Fruit fly (Drosophila melanogaster) whole organism, prepupa: Measurements from ENCODE around the gene CG34425.

Source experiments
- Blimp-1 ChIP-seq: fragments of 200-800 bp; sonication (Bioruptor generic); optimal IDR thresholded peaks from 3 replicates; lab custom pipeline; 2017; ENCODE audit warnings: missing biosample characterization, missing genetic modification characterization, mild to moderate bottlenecking, moderate library complexity, missing genetic modification reagents
- CG10631 ChIP-seq: fragments of 200-800 bp; sonication (Bioruptor generic); optimal IDR thresholded peaks from 2 replicates; lab custom pipeline; 2016; ENCODE audit warnings: missing biosample characterization, missing genetic modification characterization
- CG10669 ChIP-seq: fragments of 200-800 bp; sonication (Bioruptor generic); optimal IDR thresholded peaks from 3 replicates; lab custom pipeline; 2018; ENCODE audit warnings: missing biosample characterization, mild to moderate bottlenecking, missing genetic modification characterization, moderate library complexity
- CG11294 ChIP-seq: fragments of 200-800 bp; sonication (Bioruptor generic); IDR thresholded peaks from 2 replicates; pipeline ENCODE4 v1.3.6; 2022; ENCODE audit warnings: missing biosample characterization, missing genetic modification characterization
- CG11762 ChIP-seq: fragments of 200-800 bp; sonication (Bioruptor generic); optimal IDR thresholded peaks from 3 replicates; lab custom pipeline; 2016; ENCODE audit warnings: missing biosample characterization, missing genetic modification characterization; ENCODE audit not compliant: insufficient read depth
- CG15336 ChIP-seq: fragments of 200-800 bp; sonication (Bioruptor generic); IDR thresholded peaks from 2 replicates; pipeline ENCODE4 v1.3.6; 2022; ENCODE audit warnings: missing biosample characterization, missing genetic modification characterization
- CG1621 ChIP-seq: fragments of 200-800 bp; sonication (Bioruptor generic); optimal IDR thresholded peaks from 3 replicates; lab custom pipeline; 2018; ENCODE audit warnings: missing biosample characterization, mild to moderate bottlenecking, missing genetic modification characterization
- CG16779 ChIP-seq: fragments of 200-800 bp; sonication (Bioruptor generic); optimal IDR thresholded peaks from 3 replicates; lab custom pipeline; 2017; ENCODE audit warnings: missing biosample characterization, mild to moderate bottlenecking, missing genetic modification characterization
- CG3032 ChIP-seq: fragments of 200-800 bp; optimal IDR thresholded peaks from 2 replicates; lab custom pipeline; 2019; ENCODE audit warnings: missing biosample characterization, mild to moderate bottlenecking, missing genetic modification characterization, moderate library complexity
- CG31627 ChIP-seq: fragments of 200-800 bp; sonication (Bioruptor generic); optimal IDR thresholded peaks from 3 replicates; lab custom pipeline; 2016; ENCODE audit warnings: missing biosample characterization, missing genetic modification characterization
- CG32006 ChIP-seq: fragments of 200-800 bp; sonication (Bioruptor generic); optimal IDR thresholded peaks from 3 replicates; lab custom pipeline; 2017; ENCODE audit warnings: missing biosample characterization, mild to moderate bottlenecking, missing genetic modification characterization
- CG34406 ChIP-seq: fragments of 200-800 bp; sonication (Bioruptor generic); optimal IDR thresholded peaks from 3 replicates; lab custom pipeline; 2016; ENCODE audit warnings: missing biosample characterization, missing genetic modification characterization
- CG3919 ChIP-seq: fragments of 200-800 bp; sonication (Bioruptor generic); optimal IDR thresholded peaks from 3 replicates; lab custom pipeline; 2016; ENCODE audit warnings: missing biosample characterization, missing genetic modification characterization
- CG4318 ChIP-seq: fragments of 200-800 bp; sonication (Bioruptor generic); optimal IDR thresholded peaks from 3 replicates; lab custom pipeline; 2017; ENCODE audit warnings: missing biosample characterization, mild to moderate bottlenecking, missing genetic modification characterization
- CG6276 ChIP-seq: fragments of 200-800 bp; sonication (Bioruptor generic); optimal IDR thresholded peaks from 2 replicates; lab custom pipeline; 2017; ENCODE audit warnings: missing biosample characterization, mild to moderate bottlenecking, missing genetic modification characterization
- CG6792 ChIP-seq: fragments of 200-800 bp; sonication (Bioruptor generic); optimal IDR thresholded peaks from 3 replicates; lab custom pipeline; 2016; ENCODE audit warnings: missing biosample characterization, missing genetic modification characterization
- CG6808 ChIP-seq: fragments of 200-800 bp; sonication (Bioruptor generic); optimal IDR thresholded peaks from 3 replicates; lab custom pipeline; 2017; ENCODE audit warnings: missing biosample characterization, missing genetic modification characterization, mild to moderate bottlenecking, moderate library complexity, missing genetic modification reagents
- CG6854 ChIP-seq: fragments of 200-800 bp; sonication (Bioruptor generic); optimal IDR thresholded peaks from 2 replicates; lab custom pipeline; 2017; ENCODE audit warnings: missing biosample characterization, mild to moderate bottlenecking, missing genetic modification characterization
- CG7368 ChIP-seq: fragments of 200-800 bp; sonication (Bioruptor generic); optimal IDR thresholded peaks from 3 replicates; lab custom pipeline; 2016; ENCODE audit warnings: missing biosample characterization, missing genetic modification characterization
- CG8119 ChIP-seq: fragments of 200-800 bp; sonication (Bioruptor generic); IDR thresholded peaks from 3 replicates; pipeline ENCODE4 v1.3.6; 2022; ENCODE audit warnings: missing biosample characterization, missing genetic modification characterization
- CG8319 ChIP-seq: fragments of 200-800 bp; sonication (Bioruptor generic); optimal IDR thresholded peaks from 3 replicates; lab custom pipeline; 2016; ENCODE audit warnings: missing biosample characterization, missing genetic modification characterization
- CG8632 ChIP-seq: fragments of 200-800 bp; sonication (Bioruptor generic); optimal IDR thresholded peaks from 3 replicates; lab custom pipeline; 2016; ENCODE audit warnings: missing biosample characterization, missing genetic modification characterization
- CG9139 ChIP-seq: fragments of 200-800 bp; sonication (Bioruptor generic); optimal IDR thresholded peaks from 3 replicates; lab custom pipeline; 2017; ENCODE audit warnings: missing biosample characterization, mild to moderate bottlenecking, missing genetic modification characterization
- Eip75B ChIP-seq: fragments of 200-800 bp; sonication (Bioruptor generic); optimal IDR thresholded peaks from 3 replicates; lab custom pipeline; 2016; ENCODE audit warnings: missing biosample characterization, missing genetic modification characterization
- Eip78C ChIP-seq: fragments of 200-800 bp; sonication (Bioruptor generic); peaks from one replicate; lab custom pipeline; 2016; ENCODE audit warnings: missing biosample characterization, missing genetic modification characterization
- Eip93F ChIP-seq: fragments of 200-800 bp; sonication (Bioruptor generic); optimal IDR thresholded peaks from 2 replicates; lab custom pipeline; 2016; ENCODE audit warnings: missing biosample characterization, mild to moderate bottlenecking, missing genetic modification characterization
- Ets21C ChIP-seq: fragments of 200-800 bp; sonication (Bioruptor generic); optimal IDR thresholded peaks from 3 replicates; lab custom pipeline; 2016; ENCODE audit warnings: missing biosample characterization, missing genetic modification characterization
- Ets96B ChIP-seq: fragments of 200-800 bp; optimal IDR thresholded peaks from 2 replicates; lab custom pipeline; 2019; ENCODE audit warnings: missing biosample characterization, mild to moderate bottlenecking, missing genetic modification characterization, moderate library complexity
- Gug ChIP-seq: fragments of 200-800 bp; sonication (Bioruptor generic); IDR thresholded peaks from 2 replicates; pipeline ENCODE4 v1.3.6; 2022; ENCODE audit warnings: missing biosample characterization, missing genetic modification characterization
- Hr38 ChIP-seq: sonication (Bioruptor generic); optimal IDR thresholded peaks from 2 replicates; lab custom pipeline; 2016; ENCODE audit warnings: missing biosample characterization, missing genetic modification characterization
- Hr39 ChIP-seq: fragments of 200-800 bp; sonication (Bioruptor generic); optimal IDR thresholded peaks from 2 replicates; lab custom pipeline; 2016; ENCODE audit warnings: missing biosample characterization, missing genetic modification characterization
- Hr4 ChIP-seq: fragments of 200-800 bp; sonication (Bioruptor generic); optimal IDR thresholded peaks from 3 replicates; lab custom pipeline; 2016; ENCODE audit warnings: missing biosample characterization, missing genetic modification characterization
- Lpt ChIP-seq: fragments of 200-800 bp; sonication (Bioruptor generic); optimal IDR thresholded peaks from 3 replicates; lab custom pipeline; 2016; ENCODE audit warnings: missing biosample characterization, missing genetic modification characterization
- Met ChIP-seq: fragments of 200-800 bp; sonication (Bioruptor generic); optimal IDR thresholded peaks from 3 replicates; lab custom pipeline; 2016; ENCODE audit warnings: missing biosample characterization, missing genetic modification characterization
- OdsH ChIP-seq: fragments of 200-800 bp; sonication (Bioruptor generic); optimal IDR thresholded peaks from 3 replicates; lab custom pipeline; 2016; ENCODE audit warnings: missing biosample characterization, missing genetic modification characterization
- Sox14 ChIP-seq: fragments of 200-800 bp; sonication (Bioruptor generic); optimal IDR thresholded peaks from 3 replicates; lab custom pipeline; 2016; ENCODE audit warnings: missing biosample characterization, missing genetic modification characterization
- Sox15 ChIP-seq: fragments of 200-800 bp; sonication (Bioruptor generic); optimal IDR thresholded peaks from 3 replicates; lab custom pipeline; 2016; ENCODE audit warnings: missing biosample characterization, missing genetic modification characterization
- achi ChIP-seq: fragments of 200-800 bp; sonication (Bioruptor generic); optimal IDR thresholded peaks from 3 replicates; lab custom pipeline; 2016; ENCODE audit warnings: missing biosample characterization, missing genetic modification characterization
- acj6 ChIP-seq: fragments of 200-800 bp; sonication (Bioruptor generic); optimal IDR thresholded peaks from 3 replicates; lab custom pipeline; 2016; ENCODE audit warnings: missing biosample characterization, missing genetic modification characterization
- cyc ChIP-seq: fragments of 200-800 bp; sonication (Bioruptor generic); optimal IDR thresholded peaks from 3 replicates; lab custom pipeline; 2016; ENCODE audit warnings: missing biosample characterization, missing genetic modification characterization
- dac ChIP-seq: fragments of 200-800 bp; sonication (Bioruptor generic); optimal IDR thresholded peaks from 2 replicates; lab custom pipeline; 2017; ENCODE audit warnings: missing biosample characterization, mild to moderate bottlenecking, missing genetic modification characterization
- eg ChIP-seq: fragments of 200-800 bp; sonication (Bioruptor generic); IDR thresholded peaks from 3 replicates; pipeline ENCODE4 v1.3.6; 2022; ENCODE audit warnings: missing biosample characterization, missing genetic modification characterization
- esn ChIP-seq: fragments of 200-800 bp; sonication (Bioruptor generic); optimal IDR thresholded peaks from 2 replicates; lab custom pipeline; 2016; ENCODE audit warnings: missing biosample characterization, mild to moderate bottlenecking, missing genetic modification characterization, moderate library complexity
- fd59A ChIP-seq: fragments of 200-800 bp; sonication (Bioruptor generic); optimal IDR thresholded peaks from 2 replicates; lab custom pipeline; 2017; ENCODE audit warnings: missing biosample characterization, mild to moderate bottlenecking, missing genetic modification characterization, missing genetic modification reagents
- fd85E ChIP-seq: fragments of 200-800 bp; sonication (Bioruptor generic); optimal IDR thresholded peaks from 3 replicates; lab custom pipeline; 2016; ENCODE audit warnings: missing biosample characterization, missing genetic modification characterization
- fkh ChIP-seq: fragments of 200-800 bp; sonication (Bioruptor generic); optimal IDR thresholded peaks from 3 replicates; lab custom pipeline; 2017; ENCODE audit warnings: missing biosample characterization, mild to moderate bottlenecking, missing genetic modification characterization, moderate library complexity
- net ChIP-seq: fragments of 200-800 bp; sonication (Bioruptor generic); optimal IDR thresholded peaks from 3 replicates; lab custom pipeline; 2016; ENCODE audit warnings: missing biosample characterization, missing genetic modification characterization
- pdm3 ChIP-seq: fragments of 200-800 bp; sonication (Bioruptor generic); optimal IDR thresholded peaks from 3 replicates; lab custom pipeline; 2016; ENCODE audit warnings: missing biosample characterization, missing genetic modification characterization
- salr ChIP-seq, 2 experiments: fragments of 200-800 bp; sonication (Bioruptor generic); optimal IDR thresholded peaks; 3 replicates each; lab custom pipeline; 2016 to 2018; ENCODE audit warnings: missing biosample characterization in 2 of 2, missing genetic modification characterization in 2 of 2, mild to moderate bottlenecking in 1 of 2
- spab ChIP-seq: fragments of 200-800 bp; sonication (Bioruptor generic); optimal IDR thresholded peaks from 2 replicates; lab custom pipeline; 2017; ENCODE audit warnings: missing biosample characterization, mild to moderate bottlenecking, missing genetic modification characterization, missing genetic modification reagents
- svp ChIP-seq: fragments of 200-800 bp; sonication (Bioruptor generic); peaks from one replicate; lab custom pipeline; 2016; ENCODE audit warnings: missing biosample characterization, missing genetic modification characterization
- vri ChIP-seq: fragments of 200-800 bp; sonication (Bioruptor generic); optimal IDR thresholded peaks from 3 replicates; lab custom pipeline; 2016; ENCODE audit warnings: missing biosample characterization, mild to moderate bottlenecking, missing genetic modification characterization

Gene CG34425

dm6 chr3R:4470695-4471046 lies 35.5 kb downstream of the CG34425 start:
- TF ChIP-seq CG34406 (GFP tag; lab: Kevin White, UChicago) (no peak), eg (GFP tag; lab: Robert Waterston, UW) (no peak), vri (peak; percentile 68), OdsH (no peak), net (GFP tag; lab: Kevin White, UChicago) (no peak)

dm6 chr3R:4468926-4469325 lies 37.2 kb downstream of the CG34425 start:
- TF ChIP-seq CG6854, result peak; percentile 64
- no peak for TF ChIP-seq fd85E
- no peak for TF ChIP-seq Hr38
- TF ChIP-seq achi (GFP tag; lab: Kevin White, UChicago), result no peak
- TF ChIP-seq CG4318 (GFP tag; lab: Kevin White, UChicago), result no peak
- TF ChIP-seq CG16779 (tag; lab: Kevin White, UChicago), result no peak
- TF ChIP-seq fd59A (GFP tag; lab: Kevin White, UChicago), result no peak
- TF ChIP-seq CG9139, result peak; percentile 44
- no peak for TF ChIP-seq Hr4
- TF ChIP-seq Eip93F (GFP tag; lab: Kevin White, UChicago), result no peak
- TF ChIP-seq pdm3 (GFP tag; lab: Kevin White, UChicago), result no peak
- TF ChIP-seq CG6276 (GFP tag; lab: Kevin White, UChicago), result no peak
- TF ChIP-seq CG32006 (GFP tag; lab: Kevin White, UChicago), result no peak
- TF ChIP-seq CG31627 (GFP tag; lab: Kevin White, UChicago), result no peak
- no peak for TF ChIP-seq fkh (GFP tag; lab: Kevin White, UChicago)
- TF ChIP-seq CG6792 (GFP tag; lab: Kevin White, UChicago), result no peak
- no peak for TF ChIP-seq CG11762
- no peak for TF ChIP-seq salr (GFP tag; optimal IDR thresholded peaks at IDR 0.05; lab: Kevin White, UChicago)
- peak; percentile 17 for TF ChIP-seq Sox14 (GFP tag; lab: Kevin White, UChicago)
- no peak for TF ChIP-seq CG8632 (GFP tag; lab: Kevin White, UChicago)
- TF ChIP-seq CG6808, result peak; percentile 56
- TF ChIP-seq Eip75B (GFP tag; lab: Kevin White, UChicago), result no peak
- TF ChIP-seq Lpt (GFP tag; lab: Kevin White, UChicago), result no peak
- no peak for TF ChIP-seq CG8119 (GFP tag; lab: Robert Waterston, UW)
- no peak for TF ChIP-seq Sox15 (GFP tag; lab: Kevin White, UChicago)
- peak; percentile 49 for TF ChIP-seq CG1621 (tag; lab: Kevin White, UChicago)
- no peak for TF ChIP-seq acj6 (GFP tag; lab: Kevin White, UChicago)
- no peak for TF ChIP-seq CG8319
- TF ChIP-seq cyc (GFP tag; lab: Kevin White, UChicago), result no peak
- TF ChIP-seq spab (GFP tag; lab: Kevin White, UChicago), result peak; percentile 36
- no peak for TF ChIP-seq CG7368 (GFP tag; lab: Kevin White, UChicago)
- no peak for TF ChIP-seq CG3919
- no peak for TF ChIP-seq Gug (GFP tag; lab: Robert Waterston, UW)
- no peak for TF ChIP-seq Met
- no peak for TF ChIP-seq OdsH
- TF ChIP-seq Ets21C (GFP tag; lab: Kevin White, UChicago), result no peak
- no peak for TF ChIP-seq CG11294 (GFP tag; lab: Robert Waterston, UW)
- peak; percentile 86 for TF ChIP-seq svp (GFP tag; lab: Kevin White, UChicago)
- TF ChIP-seq Blimp-1 (GFP tag; lab: Kevin White, UChicago), result peak; percentile 48
- no peak for TF ChIP-seq CG10631 (GFP tag; lab: Kevin White, UChicago)
- no peak for TF ChIP-seq dac (GFP tag; lab: Kevin White, UChicago)
- TF ChIP-seq CG3032, result no peak
- peak; percentile 19 for TF ChIP-seq CG10669 (GFP tag; lab: Kevin White, UChicago)
- no peak for TF ChIP-seq Hr39
- TF ChIP-seq CG15336, result no peak
- no peak for TF ChIP-seq Ets96B (tag; lab: Kevin White, UChicago)
- TF ChIP-seq esn (GFP tag; lab: Kevin White, UChicago), result no peak
- TF ChIP-seq Eip78C (GFP tag; lab: Kevin White, UChicago), result peak; percentile 41
- no peak for TF ChIP-seq vri
- no peak for TF ChIP-seq net (GFP tag; lab: Kevin White, UChicago)
